Fruit fly (Drosophila melanogaster) whole organism, pupa: ENCODE measurements around the gene CG43355.

Source experiments
- CG10348 ChIP-seq: fragments of 200-800 bp; sonication (Bioruptor generic); IDR thresholded peaks from 2 replicates; pipeline ENCODE4 v1.3.6; 2022; ENCODE audit warnings: missing biosample characterization, missing genetic modification characterization
- Pif1A ChIP-seq: fragments of 200-800 bp; sonication (Bioruptor generic); optimal IDR thresholded peaks from 3 replicates; lab custom pipeline; 2016; ENCODE audit warnings: missing biosample characterization, missing genetic modification characterization

dm6 chr2L:11469973-11470372, 14.5 kb upstream of the CG43355 start:
- TF ChIP-seq Pif1A (no peak), CG10348 (GFP tag; lab: Robert Waterston, UW) (no peak)
